Fruit fly (Drosophila melanogaster): Measurements from ENCODE around the gene Sr-CIV.

Gene Sr-CIV

DNA sequence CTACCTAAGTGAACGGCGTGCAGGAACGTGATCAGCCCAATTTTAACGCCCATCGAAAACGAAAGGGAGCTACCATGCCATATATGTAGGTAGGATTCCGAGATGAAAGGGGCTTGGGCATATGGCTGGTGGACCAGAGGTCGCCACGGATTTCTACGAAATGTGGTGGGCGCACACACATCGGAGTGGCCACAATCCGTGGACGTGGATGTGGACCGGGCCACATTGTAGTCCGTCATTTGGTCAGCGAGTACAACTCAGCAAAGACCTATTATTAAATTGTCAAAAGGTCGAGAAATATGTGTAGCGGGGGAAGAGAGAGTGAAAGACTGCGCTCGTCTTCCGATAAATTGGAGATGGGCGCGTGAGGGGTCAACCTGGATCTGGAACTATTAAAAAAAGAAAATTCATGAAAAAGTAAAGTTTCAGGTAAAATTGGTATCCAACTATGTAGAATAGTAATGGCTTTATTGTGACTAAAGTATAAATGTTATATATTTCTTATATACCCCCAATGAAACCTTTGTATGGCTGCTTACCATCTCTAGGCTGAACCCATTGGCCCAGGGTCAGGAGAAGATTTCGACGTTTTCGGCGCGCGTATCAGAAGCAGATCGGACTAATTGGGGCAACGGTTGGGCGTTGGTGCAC is 31.7 kb upstream of the Sr-CIV start (continued):
- TF ChIP-seq CG2199 (GFP tag; IDR thresholded peaks at IDR 0.05) (no peak), CG9797 (GFP tag; optimal IDR thresholded peaks at IDR 0.05) (no peak), cato (GFP tag; optimal IDR thresholded peaks at IDR 0.05; ENCODE audit: borderline replicate concordance) (peak; percentile 7), klu (GFP tag; IDR thresholded peaks at IDR 0.05) (no peak), CG30403 (GFP tag; optimal IDR thresholded peaks at IDR 0.05) (no peak), CG31388 (GFP tag; optimal IDR thresholded peaks at IDR 0.05) (no peak), chn (GFP tag; optimal IDR thresholded peaks at IDR 0.05) (no peak), pzg (GFP tag; optimal IDR thresholded peaks at IDR 0.05) (no peak), Hr51 (GFP tag; optimal IDR thresholded peaks at IDR 0.05) (no peak), bsh (GFP tag; optimal IDR thresholded peaks at IDR 0.05) (peak in 1 of 2 experiments; percentile 43), tgo (GFP tag; IDR thresholded peaks at IDR 0.05) (no peak), sug (tag; optimal IDR thresholded peaks at IDR 0.05) (no peak), CG16813 (GFP tag; IDR thresholded peaks at IDR 0.05; ENCODE audit: partially characterized antibody) (peak; percentile 59), CG9932 (GFP tag; IDR thresholded peaks at IDR 0.05) (no peak), TFAM (GFP tag; optimal IDR thresholded peaks at IDR 0.05) (no peak), sna (GFP tag; IDR thresholded peaks at IDR 0.05; ENCODE audit: partially characterized antibody) (0 out of 2 replicates have a peak, but pooled peaks have one; percentile 25), mld (GFP tag; IDR thresholded peaks at IDR 0.05; ENCODE audit: partially characterized antibody) (no peak), zfh1 (GFP tag; IDR thresholded peaks at IDR 0.05) (peak; percentile 58; the same call in 2 of the 3 replicates), hkb (optimal IDR thresholded peaks at IDR 0.05) (no peak), hkb (GFP tag; IDR thresholded peaks at IDR 0.05) (no peak), CG1529 (GFP tag; optimal IDR thresholded peaks at IDR 0.05) (no peak), Camta (GFP tag; optimal IDR thresholded peaks at IDR 0.05) (no peak), CG4820 (GFP tag; optimal IDR thresholded peaks at IDR 0.05) (no peak), nom (GFP tag; optimal IDR thresholded peaks at IDR 0.05) (no peak), vnd (GFP tag; IDR thresholded peaks at IDR 0.05; ENCODE audit: partially characterized antibody) (no peak), tx (GFP tag; optimal IDR thresholded peaks at IDR 0.05) (no peak), zen2 (GFP tag; IDR thresholded peaks at IDR 0.05; ENCODE audit: partially characterized antibody) (no peak), Xbp1 (GFP tag; optimal IDR thresholded peaks at IDR 0.05) (no peak), CG17802 (tag; optimal IDR thresholded peaks at IDR 0.05) (no peak), Ravus (GFP tag; IDR thresholded peaks at IDR 0.05) (no peak), C15 (GFP tag; IDR thresholded peaks at IDR 0.05) (no peak), gem (tag; optimal IDR thresholded peaks at IDR 0.05) (peak; percentile 50), Sox102F (GFP tag; optimal IDR thresholded peaks at IDR 0.05) (peak; percentile 23), CG17385 (GFP tag; optimal IDR thresholded peaks at IDR 0.05) (no peak), stwl (tag; optimal IDR thresholded peaks at IDR 0.05) (no peak), CG10654 (GFP tag; optimal IDR thresholded peaks at IDR 0.05) (no peak), Meics (GFP tag; optimal IDR thresholded peaks at IDR 0.05) (no peak), lilli (GFP tag; optimal IDR thresholded peaks at IDR 0.05) (no peak), sim (GFP tag; IDR thresholded peaks at IDR 0.05) (no peak), CG17359 (tag; optimal IDR thresholded peaks at IDR 0.05) (peak; percentile 9), Lpt (GFP tag; optimal IDR thresholded peaks at IDR 0.05) (no peak), al (GFP tag; IDR thresholded peaks at IDR 0.05) (no peak), CoRest (tag; optimal IDR thresholded peaks at IDR 0.05) (no peak), lola (GFP tag; optimal IDR thresholded peaks at IDR 0.05) (peak in 1 of 3 experiments; percentile 65), D (optimal IDR thresholded peaks at IDR 0.05) (no peak), D (GFP tag; optimal IDR thresholded peaks at IDR 0.05) (peak; percentile 19), PHDP (tag; optimal IDR thresholded peaks at IDR 0.05) (no peak), BtbVII (GFP tag; optimal IDR thresholded peaks at IDR 0.05) (no peak), org-1 (GFP tag; optimal IDR thresholded peaks at IDR 0.05) (no peak), chm (GFP tag; IDR thresholded peaks at IDR 0.05) (peak; percentile 53; the same call in 1 of the 2 replicates)

Measured in whole organism, embryonic.